Fruit fly (Drosophila melanogaster): ENCODE results near the gene Aos1.
A peak's percentile ranks its signal among the peaks of the same experiment; 100 is the strongest.

Gene Aos1

DNA sequence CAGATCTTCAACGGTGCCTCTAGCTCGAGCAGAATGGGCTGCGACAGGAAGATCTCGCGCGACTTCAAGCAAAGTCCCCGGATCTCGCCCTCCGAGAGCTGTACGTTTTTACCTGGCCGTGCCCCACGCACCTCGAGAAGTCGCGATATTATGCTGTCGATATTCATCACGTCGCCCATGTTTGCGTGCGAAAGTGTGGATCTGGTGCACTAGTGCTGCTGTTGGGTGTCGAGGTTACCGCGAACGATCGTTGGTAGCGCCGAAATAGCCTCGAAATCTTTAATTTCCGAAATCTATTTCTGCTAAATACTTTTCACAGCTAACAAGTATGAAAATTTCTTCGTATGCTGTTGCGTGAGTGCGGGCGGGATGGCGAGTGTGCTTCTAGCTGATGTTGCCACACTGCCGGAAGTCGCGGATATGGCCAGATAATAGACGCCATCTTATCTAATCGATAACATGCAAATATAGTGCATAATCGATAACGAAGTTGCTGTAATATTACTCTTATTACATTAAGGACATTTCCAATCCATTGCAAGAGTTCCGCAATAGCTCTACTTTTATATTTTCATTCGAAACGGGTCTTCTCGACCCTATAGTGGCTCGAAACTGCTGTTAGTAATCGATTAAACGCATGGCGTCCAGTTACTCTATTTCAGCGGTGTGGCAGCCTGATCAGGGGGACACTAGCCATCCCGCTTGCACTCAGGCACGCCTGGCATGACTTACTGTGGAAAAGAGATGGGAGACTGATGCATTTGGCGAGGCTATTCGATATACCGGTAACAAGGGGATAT is 7.9 kb downstream of the Aos1 start, which contains the start of gene Pp1-87B (continued):
- no peak for TF ChIP-seq zf30C (GFP tag; optimal IDR thresholded peaks at IDR 0.05)
- peak; percentile 10 for TF ChIP-seq CG2712 (tag; optimal IDR thresholded peaks at IDR 0.05)
- TF ChIP-seq MESR4 (GFP tag; optimal IDR thresholded peaks at IDR 0.05) = peak; percentile 98

- peak; percentile 44 for TF ChIP-seq Ets65A (GFP tag)
- TF ChIP-seq sr (GFP tag; IDR thresholded peaks at IDR 0.05) = peak; percentile 8; the same call in 1 of the 3 replicates
- TF ChIP-seq ro (GFP tag; IDR thresholded peaks at IDR 0.05) = no peak
- 0 out of 3 replicates have a peak, but pooled peaks have one; percentile 34 for TF ChIP-seq CG6791 (GFP tag; IDR thresholded peaks at IDR 0.05; ENCODE audit: partially characterized antibody)
- no peak for TF ChIP-seq Hsf (GFP tag; optimal IDR thresholded peaks at IDR 0.05)
- TF ChIP-seq CG9797 (GFP tag; optimal IDR thresholded peaks at IDR 0.05) = no peak
- no peak for TF ChIP-seq jing (GFP tag; optimal IDR thresholded peaks at IDR 0.05)
- no peak for TF ChIP-seq cwo (GFP tag; optimal IDR thresholded peaks at IDR 0.05)
- no peak for TF ChIP-seq Fer1 (GFP tag; optimal IDR thresholded peaks at IDR 0.05)
- no peak for TF ChIP-seq CG10543 (GFP tag; optimal IDR thresholded peaks at IDR 0.05)
- TF ChIP-seq MBD-R2 (GFP tag; IDR thresholded peaks at IDR 0.05) = no peak
- TF ChIP-seq Dbx (GFP tag; IDR thresholded peaks at IDR 0.05) = no peak
- TF ChIP-seq Med (GFP tag) = peak; percentile 30
- TF ChIP-seq slp2 (GFP tag; optimal IDR thresholded peaks at IDR 0.05) = no peak
- TF ChIP-seq CG10147 (GFP tag; optimal IDR thresholded peaks at IDR 0.05) = no peak
- no peak for TF ChIP-seq NC2α (GFP tag; optimal IDR thresholded peaks at IDR 0.05)
- no peak for TF ChIP-seq phol (tag; optimal IDR thresholded peaks at IDR 0.05)
- no peak for TF ChIP-seq Nf-YB (GFP tag; optimal IDR thresholded peaks at IDR 0.05)
- no peak for TF ChIP-seq dati (GFP tag; IDR thresholded peaks at IDR 0.05)
- no peak for TF ChIP-seq tx (GFP tag; optimal IDR thresholded peaks at IDR 0.05)
- no peak for TF ChIP-seq oc (tag; optimal IDR thresholded peaks at IDR 0.05)
- TF ChIP-seq CG10462 (GFP tag; optimal IDR thresholded peaks at IDR 0.05) = no peak
These were observed 9.6 kb downstream of the Aos1 start for dm6 chr3R:12423997-12424396.

- TF ChIP-seq CG9727 (GFP tag; optimal IDR thresholded peaks at IDR 0.05) (no peak), CG9437 (GFP tag; optimal IDR thresholded peaks at IDR 0.05) (no peak), CG33213 (GFP tag; optimal IDR thresholded peaks at IDR 0.05) (peak; percentile 67), CTCF (GFP tag; optimal IDR thresholded peaks at IDR 0.05) (no peak), gcm2 (GFP tag; optimal IDR thresholded peaks at IDR 0.05) (no peak), CG34376 (GFP tag; optimal IDR thresholded peaks at IDR 0.05) (peak; percentile 40), hbn (GFP tag; IDR thresholded peaks at IDR 0.05; ENCODE audit: partially characterized antibody) (no peak), CG32767 (GFP tag; IDR thresholded peaks at IDR 0.05) (0 out of 2 replicates have a peak, but pooled peaks have one; percentile 12), CG10979 (tag; optimal IDR thresholded peaks at IDR 0.05) (no peak), al (GFP tag; IDR thresholded peaks at IDR 0.05) (no peak), bab2 (GFP tag; optimal IDR thresholded peaks at IDR 0.05) (peak; percentile 7), CG4424 (GFP tag; optimal IDR thresholded peaks at IDR 0.05) (no peak), trh (GFP tag; optimal IDR thresholded peaks at IDR 0.05) (no peak), CG1647 (GFP tag; optimal IDR thresholded peaks at IDR 0.05) (no peak), Xbp1 (GFP tag; optimal IDR thresholded peaks at IDR 0.05) (peak; percentile 41), rib (GFP tag; IDR thresholded peaks at IDR 0.05) (no peak), CG9609 (GFP tag; optimal IDR thresholded peaks at IDR 0.05) (no peak), cad (GFP tag; optimal IDR thresholded peaks at IDR 0.05) (no peak), unc-4 (GFP tag; IDR thresholded peaks at IDR 0.05; ENCODE audit: partially characterized antibody) (no peak), CG8290 (GFP tag; optimal IDR thresholded peaks at IDR 0.05) (no peak), CG8290 (tag; optimal IDR thresholded peaks at IDR 0.05) (no peak), scrt (GFP tag; optimal IDR thresholded peaks at IDR 0.05) (no peak), nerfin-1 (tag; optimal IDR thresholded peaks at IDR 0.05) (no peak), CG6854 (GFP tag; optimal IDR thresholded peaks at IDR 0.05) (no peak)
These were observed 11.1 kb downstream of the Aos1 start, which contains the start of the genes Scgbeta and CG17202 for dm6 chr3R:12422379-12422975. Gene Scgbeta (minus strand): TSS chr3R:12422429. Gene CG17202 (plus strand): TSS chr3R:12422768.
